Worm (Caenorhabditis elegans) whole organism, L4 larva: ENCODE measurements around the gene cnx-1.

ENCODE experiments used
- T26A8.4 ChIP-seq: fragments of 200-800 bp; sonication (Bioruptor generic); IDR thresholded peaks from 2 replicates; pipeline ENCODE4 v1.3.6; 2022; ENCODE audit warnings: missing genetic modification characterization, missing compliant biosample characterization
- dmd-6 ChIP-seq: fragments of 200-800 bp; sonication (Bioruptor generic); IDR thresholded peaks from 2 replicates; pipeline ENCODE4 v1.3.6; 2022; ENCODE audit warnings: missing genetic modification reagents, missing genetic modification characterization, missing compliant biosample characterization
- mdt-29 ChIP-seq: fragments of 200-800 bp; sonication (Bioruptor generic); IDR thresholded peaks from 2 replicates; pipeline ENCODE4 v1.3.6; 2022; ENCODE audit warnings: missing genetic modification reagents, missing genetic modification characterization, missing compliant biosample characterization
- pha-4 ChIP-seq, 2 experiments: fragments of 150-350 bp in 1 of 2; fragments of 200-800 bp in 1 of 2; sonication (Bioruptor generic) in 1 of 2; IDR thresholded peaks in 1 of 2; optimal IDR thresholded peaks in 1 of 2; 2 replicates each; pipeline versions ENCODE4 v1.3.6 to Lab custom; 2014 to 2022; ENCODE audit warnings: missing genetic modification characterization in 2 of 2, missing genetic modification reagents in 2 of 2, missing biosample characterization in 1 of 2, missing compliant biosample characterization in 1 of 2
- pqm-1 ChIP-seq: sonication (generic microtip); optimal IDR thresholded peaks from 2 replicates; lab custom pipeline; 2017; ENCODE audit warnings: missing biosample characterization, missing genetic modification characterization
- unc-130 ChIP-seq: sonication (generic microtip); optimal IDR thresholded peaks from 2 replicates; lab custom pipeline; 2016; ENCODE audit warnings: missing genetic modification reagents, missing genetic modification characterization, missing compliant biosample characterization

- TF ChIP-seq pqm-1 (tag; lab: Kevin White, UChicago) (no peak), unc-130 (no peak), pha-4 (GFP tag; IDR thresholded peaks at IDR 0.05; lab: Robert Waterston, UW) (no peak), pha-4 (tag; optimal IDR thresholded peaks at IDR 0.05; lab: Kevin White, UChicago) (no peak), mdt-29 (GFP tag; lab: Robert Waterston, UW) (no peak), dmd-6 (GFP tag; lab: Robert Waterston, UW) (no peak), T26A8.4 (GFP tag; lab: Robert Waterston, UW) (no peak)
Measured at ce11 chrIII:9780254-9780653, 36.7 kb downstream of the cnx-1 start, which contains the start of gene sqv-3.
